Worm (Caenorhabditis elegans) whole organism, L4 larva: ENCODE results near the gene fbxc-31.

Experiments used
- F37D6.2 ChIP-seq: sonication (generic microtip); optimal IDR thresholded peaks from 2 replicates; lab custom pipeline; 2016; ENCODE audit warnings: mild to moderate bottlenecking, missing genetic modification characterization, missing compliant biosample characterization
- ZK546.5 ChIP-seq, 2 experiments: sonication (generic microtip); optimal IDR thresholded peaks; 2 replicates each; lab custom pipeline; 2017; ENCODE audit warnings: missing biosample characterization in 2 of 2, missing genetic modification characterization in 2 of 2
- ceh-20 ChIP-seq: fragments of 200-800 bp; sonication (Bioruptor generic); IDR thresholded peaks from 2 replicates; pipeline ENCODE4 v1.3.6; 2022; ENCODE audit warnings: missing genetic modification reagents, missing genetic modification characterization, missing compliant biosample characterization
- ceh-82 ChIP-seq: sonication (generic microtip); optimal IDR thresholded peaks from 2 replicates; lab custom pipeline; 2017; ENCODE audit warnings: missing biosample characterization, missing genetic modification characterization
- ctbp-1 ChIP-seq: fragments of 200-800 bp; sonication (Bioruptor generic); IDR thresholded peaks from 2 replicates; pipeline ENCODE4 v1.3.6; 2022; ENCODE audit warnings: missing genetic modification reagents, missing genetic modification characterization, missing compliant biosample characterization
- daf-16 ChIP-seq, 3 experiments: sonication (generic microtip); optimal IDR thresholded peaks; 2 replicates each; lab custom pipeline; 2016 to 2017; ENCODE audit warnings: missing genetic modification characterization in 3 of 3, missing genetic modification reagents in 3 of 3, mild to moderate bottlenecking in 2 of 3, missing compliant biosample characterization in 2 of 3, missing biosample characterization in 1 of 3, moderate library complexity in 1 of 3
- dmd-6 ChIP-seq: fragments of 200-800 bp; sonication (Bioruptor generic); IDR thresholded peaks from 2 replicates; pipeline ENCODE4 v1.3.6; 2022; ENCODE audit warnings: missing genetic modification reagents, missing genetic modification characterization, missing compliant biosample characterization
- dmd-8 ChIP-seq: fragments of 200-800 bp; sonication (Bioruptor generic); IDR thresholded peaks from 2 replicates; pipeline ENCODE4 v1.3.6; 2022; ENCODE audit warnings: missing genetic modification characterization, missing compliant biosample characterization
- dmd-9 ChIP-seq: fragments of 200-800 bp; sonication (Bioruptor generic); IDR thresholded peaks from 2 replicates; pipeline ENCODE4 v1.3.6; 2022; ENCODE audit warnings: missing genetic modification reagents, missing genetic modification characterization, missing compliant biosample characterization
- dpl-1 ChIP-seq: fragments of 150-350 bp; optimal IDR thresholded peaks from 2 replicates; lab custom pipeline; 2014; ENCODE audit warnings: missing biosample characterization, missing genetic modification reagents, missing genetic modification characterization
- egl-43 ChIP-seq: fragments of 200-800 bp; sonication (Bioruptor generic); IDR thresholded peaks from 2 replicates; pipeline ENCODE4 v1.3.6; 2022; ENCODE audit warnings: missing genetic modification reagents, missing genetic modification characterization, missing compliant biosample characterization
- gei-8 ChIP-seq: fragments of 200-800 bp; sonication (Bioruptor generic); optimal IDR thresholded peaks from 2 replicates; lab custom pipeline; 2018; ENCODE audit warnings: mild to moderate bottlenecking, missing genetic modification characterization, missing compliant biosample characterization
- hmg-1.1 ChIP-seq: fragments of 200-800 bp; sonication (Bioruptor generic); IDR thresholded peaks from 2 replicates; pipeline ENCODE4 v1.3.6; 2022; ENCODE audit warnings: missing genetic modification reagents, missing genetic modification characterization, missing compliant biosample characterization
- lim-7 ChIP-seq: fragments of 200-800 bp; sonication (Bioruptor generic); IDR thresholded peaks from 2 replicates; pipeline ENCODE4 v1.3.6; 2022; ENCODE audit warnings: missing genetic modification characterization, missing compliant biosample characterization
- lin-1 ChIP-seq: fragments of 200-800 bp; sonication (Bioruptor generic); IDR thresholded peaks from 2 replicates; pipeline ENCODE4 v1.3.6; 2022; ENCODE audit warnings: missing genetic modification reagents, missing genetic modification characterization, missing compliant biosample characterization
- lin-38 ChIP-seq: fragments of 200-800 bp; sonication (Bioruptor generic); IDR thresholded peaks from 2 replicates; pipeline ENCODE4 v1.3.6; 2022; ENCODE audit warnings: missing genetic modification reagents, missing genetic modification characterization, missing compliant biosample characterization
- lir-3 ChIP-seq: sonication (generic microtip); optimal IDR thresholded peaks from 2 replicates; lab custom pipeline; 2016; ENCODE audit warnings: mild to moderate bottlenecking, missing genetic modification characterization, missing compliant biosample characterization
- madf-9 ChIP-seq: fragments of 200-800 bp; sonication (Bioruptor generic); conservative IDR thresholded peaks from 2 replicates; pipeline ENCODE4 v1.3.6; 2022; ENCODE audit warnings: missing genetic modification reagents, missing genetic modification characterization, missing compliant biosample characterization
- mep-1 ChIP-seq: fragments of 150-350 bp; sonication (generic microtip); optimal IDR thresholded peaks from 3 replicates; lab custom pipeline; 2014; ENCODE audit warnings: missing biosample characterization, missing genetic modification characterization
- mes-2 ChIP-seq: sonication (generic microtip); optimal IDR thresholded peaks from 2 replicates; lab custom pipeline; 2016; ENCODE audit warnings: missing genotype, mild to moderate bottlenecking, missing genetic modification characterization, missing compliant biosample characterization; ENCODE audit not compliant: poor library complexity, severe bottlenecking
- mxl-2 ChIP-seq: fragments of 200-800 bp; sonication (Bioruptor generic); conservative IDR thresholded peaks from 2 replicates; pipeline ENCODE4 v1.3.6; 2022; ENCODE audit warnings: missing genetic modification reagents, missing genetic modification characterization, missing compliant biosample characterization
- nhr-10 ChIP-seq: fragments of 150-350 bp; optimal IDR thresholded peaks from 2 replicates; lab custom pipeline; 2014; ENCODE audit warnings: missing biosample characterization, missing genetic modification characterization
- nhr-102 ChIP-seq: sonication (generic microtip); optimal IDR thresholded peaks from 2 replicates; lab custom pipeline; 2016; ENCODE audit warnings: mild to moderate bottlenecking, missing genetic modification characterization, moderate library complexity, missing compliant biosample characterization
- nhr-111 ChIP-seq: fragments of 200-800 bp; sonication (Bioruptor generic); optimal IDR thresholded peaks from 2 replicates; lab custom pipeline; 2018; ENCODE audit warnings: mild to moderate bottlenecking, missing genetic modification characterization, missing compliant biosample characterization
- nhr-237 ChIP-seq: sonication (generic microtip); optimal IDR thresholded peaks from 2 replicates; lab custom pipeline; 2017; ENCODE audit warnings: missing biosample characterization, missing genetic modification characterization
- nhr-28 ChIP-seq: fragments of 150-350 bp; optimal IDR thresholded peaks from 2 replicates; lab custom pipeline; 2014; ENCODE audit warnings: missing biosample characterization, missing genetic modification characterization
- nhr-41 ChIP-seq: fragments of 200-800 bp; sonication (Bioruptor generic); IDR thresholded peaks from 2 replicates; pipeline ENCODE4 v1.3.6; 2022; ENCODE audit warnings: missing genetic modification reagents, missing genetic modification characterization, missing compliant biosample characterization
- nhr-42 ChIP-seq: fragments of 200-800 bp; sonication (Bioruptor generic); IDR thresholded peaks from 2 replicates; pipeline ENCODE4 v1.3.6; 2022; ENCODE audit warnings: missing genetic modification characterization, missing compliant biosample characterization
- nhr-48 ChIP-seq: sonication (generic microtip); optimal IDR thresholded peaks from 2 replicates; lab custom pipeline; 2016; ENCODE audit warnings: mild to moderate bottlenecking, missing genetic modification characterization, missing compliant biosample characterization
- nhr-6 ChIP-seq: fragments of 150-350 bp; optimal IDR thresholded peaks from 2 replicates; lab custom pipeline; 2014; ENCODE audit warnings: missing biosample characterization, missing genetic modification characterization
- sdz-12 ChIP-seq: fragments of 200-800 bp; sonication (Bioruptor generic); optimal IDR thresholded peaks from 2 replicates; lab custom pipeline; 2018; ENCODE audit warnings: mild to moderate bottlenecking, missing genetic modification characterization, missing compliant biosample characterization
- set-16 ChIP-seq: fragments of 200-800 bp; sonication (Bioruptor generic); IDR thresholded peaks from 2 replicates; pipeline ENCODE4 v1.3.6; 2022; ENCODE audit warnings: missing genetic modification reagents, missing genetic modification characterization, missing compliant biosample characterization
- snpc-4 ChIP-seq: fragments of 150-350 bp; optimal IDR thresholded peaks from 2 replicates; lab custom pipeline; 2014; ENCODE audit warnings: missing biosample characterization, missing genetic modification characterization
- spr-1 ChIP-seq: sonication (generic microtip); optimal IDR thresholded peaks from 2 replicates; lab custom pipeline; 2016; ENCODE audit warnings: mild to moderate bottlenecking, missing genetic modification characterization, missing compliant biosample characterization
- spr-3 ChIP-seq: fragments of 200-800 bp; sonication (Bioruptor generic); optimal IDR thresholded peaks from 2 replicates; lab custom pipeline; 2018; ENCODE audit warnings: mild to moderate bottlenecking, missing genetic modification characterization, missing compliant biosample characterization
- tra-1 ChIP-seq: fragments of 200-800 bp; sonication (Bioruptor generic); IDR thresholded peaks from 2 replicates; pipeline ENCODE4 v1.3.6; 2022; ENCODE audit warnings: missing genetic modification reagents, missing genetic modification characterization, missing compliant biosample characterization
- unc-130 ChIP-seq: sonication (generic microtip); optimal IDR thresholded peaks from 2 replicates; lab custom pipeline; 2016; ENCODE audit warnings: missing genetic modification reagents, missing genetic modification characterization, missing compliant biosample characterization
- unc-62 ChIP-seq, 3 experiments: fragments of 150-350 bp in 1 of 3; sonication (generic microtip); optimal IDR thresholded peaks in 2 of 3; peaks in 1 of 3; 1 replicate in 1 of 3; 2 replicates in 2 of 3; lab custom pipeline; 2014 to 2017; ENCODE audit warnings: missing biosample characterization in 3 of 3, missing genetic modification characterization in 3 of 3, missing genetic modification reagents in 3 of 3, missing genotype in 1 of 3
- zag-1 ChIP-seq: fragments of 150-350 bp; optimal IDR thresholded peaks from 2 replicates; lab custom pipeline; 2014; ENCODE audit warnings: missing biosample characterization, missing genetic modification characterization
- zip-11 ChIP-seq: fragments of 200-800 bp; sonication (Bioruptor generic); IDR thresholded peaks from 2 replicates; pipeline ENCODE4 v1.3.6; 2022; ENCODE audit warnings: missing genetic modification characterization, missing compliant biosample characterization
- ztf-7 ChIP-seq: fragments of 150-350 bp; optimal IDR thresholded peaks from 2 replicates; lab custom pipeline; 2014; ENCODE audit warnings: missing biosample characterization, missing genetic modification characterization

Gene fbxc-31

ce11 chrII:901632-902031 is 10.1 kb upstream of the fbxc-31 start, which contains the start of gene T07D3.2:
Gene T07D3.2 (plus strand): TSS chrII:901932.
- TF ChIP-seq madf-9 (GFP tag; lab: Robert Waterston, UW) (no peak), zag-1 (tag; lab: Kevin White, UChicago) (no peak), mxl-2 (no peak), unc-62 (GFP tag; optimal IDR thresholded peaks at IDR 0.05 in 1 of 2; lab: Kevin White, UChicago) (peak in 1 of 2 experiments; percentile 21), unc-62 (tag; optimal IDR thresholded peaks at IDR 0.05; lab: Kevin White, UChicago) (no peak), nhr-6 (tag; lab: Kevin White, UChicago) (no peak)

ce11 chrII:905335-905734 is 6.4 kb upstream of the fbxc-31 start:
- no peak for TF ChIP-seq lim-7 (GFP tag; lab: Robert Waterston, UW)
- no peak for TF ChIP-seq tra-1
- no peak for TF ChIP-seq nhr-102
- peak; percentile 46 for TF ChIP-seq set-16 (GFP tag; lab: Robert Waterston, UW)
- TF ChIP-seq snpc-4 (tag; lab: Kevin White, UChicago): peak; percentile 25
- no peak for TF ChIP-seq dmd-8 (GFP tag; lab: Robert Waterston, UW)
- no peak for TF ChIP-seq ceh-82 (tag; lab: Kevin White, UChicago)
- TF ChIP-seq nhr-10 (tag; lab: Kevin White, UChicago): no peak

ce11 chrII:909554-909953 is 2.2 kb upstream of the fbxc-31 start, which contains the start of the genes fbxc-24 and fbxc-27:
Gene fbxc-24 (minus strand): TSS chrII:909654.
Gene fbxc-27 (plus strand): TSS chrII:909769.
- no peak for TF ChIP-seq unc-130 (GFP tag; lab: Kevin White, UChicago)
- TF ChIP-seq, all 104 proteins: peak for 0

ce11 chrII:913222-913722 is 1.5 kb downstream of the fbxc-31 start, which contains the start of gene fbxc-33:
Gene fbxc-33 (plus strand): TSS chrII:913672.
- no peak for TF ChIP-seq F37D6.2 (tag; lab: Kevin White, UChicago)
- TF ChIP-seq nhr-6 (tag; lab: Kevin White, UChicago): peak; percentile 19
- TF ChIP-seq hmg-1.1 (GFP tag; lab: Robert Waterston, UW): no peak
- peak; percentile 41 for TF ChIP-seq dpl-1
- TF ChIP-seq mes-2: peak; percentile 33
- TF ChIP-seq lin-38: peak; percentile 81; the same call in 1 of the 2 replicates

- TF ChIP-seq daf-16 (GFP tag; optimal IDR thresholded peaks at IDR 0.05; lab: Kevin White, UChicago) (peak in 1 of 2 experiments; percentile 16), daf-16 (tag; optimal IDR thresholded peaks at IDR 0.05; lab: Kevin White, UChicago) (peak; percentile 97), nhr-42 (0 out of 2 replicates have a peak, but pooled peaks have one; percentile 32), lir-3 (tag; lab: Kevin White, UChicago) (no peak), madf-9 (GFP tag; lab: Robert Waterston, UW) (no peak), sdz-12 (GFP tag; lab: Kevin White, UChicago) (no peak), dpl-1 (no peak), egl-43 (GFP tag; lab: Robert Waterston, UW) (no peak), nhr-237 (no peak), tra-1 (peak; percentile 95), lin-1 (GFP tag; lab: Robert Waterston, UW) (peak; percentile 98), zip-11 (no peak), ceh-20 (GFP tag; lab: Robert Waterston, UW) (peak; percentile 42; the same call in 1 of the 2 replicates), ctbp-1 (no peak), nhr-111 (GFP tag; lab: Kevin White, UChicago) (no peak), spr-1 (tag; lab: Kevin White, UChicago) (no peak), nhr-41 (GFP tag; lab: Robert Waterston, UW) (peak; percentile 85; the same call in 1 of the 2 replicates), dmd-6 (GFP tag; lab: Robert Waterston, UW) (peak; percentile 98), set-16 (GFP tag; lab: Robert Waterston, UW) (no peak), mep-1 (tag; lab: Kevin White, UChicago) (no peak), gei-8 (GFP tag; lab: Kevin White, UChicago) (no peak), spr-3 (no peak), nhr-102 (peak; percentile 84), unc-62 (GFP tag; optimal IDR thresholded peaks at IDR 0.05 in 1 of 2; lab: Kevin White, UChicago) (peak; percentile 32 to 91), unc-62 (tag; optimal IDR thresholded peaks at IDR 0.05; lab: Kevin White, UChicago) (no peak), ztf-7 (tag; lab: Kevin White, UChicago) (no peak), dmd-9 (no peak), nhr-28 (tag; lab: Kevin White, UChicago) (peak; percentile 95), nhr-48 (tag; lab: Kevin White, UChicago) (no peak), ZK546.5 (tag; optimal IDR thresholded peaks at IDR 0.05; lab: Kevin White, UChicago) (no peak)
Observed at ce11 chrII:915206-915605, 3.4 kb downstream of the fbxc-31 start.
